Worm (Caenorhabditis elegans) whole organism, L3 larva: ENCODE measurements around the gene C25F9.8.

Experiments used
- aly-2 ChIP-seq: fragments of 150-350 bp; optimal IDR thresholded peaks from 2 replicates; lab custom pipeline; 2014; ENCODE audit warnings: missing biosample characterization, missing genetic modification characterization
- ama-1 ChIP-seq: fragments of 150-350 bp; optimal IDR thresholded peaks from 2 replicates; lab custom pipeline; 2018
- egl-5 ChIP-seq: fragments of 150-350 bp; optimal IDR thresholded peaks from 2 replicates; lab custom pipeline; 2017; ENCODE audit warnings: missing biosample characterization, missing genetic modification reagents, missing genetic modification characterization, inconsistent platforms
- elt-1 ChIP-seq: fragments of 150-350 bp; optimal IDR thresholded peaks from 2 replicates; lab custom pipeline; 2014; ENCODE audit warnings: missing biosample characterization, missing genetic modification characterization
- fkh-10 ChIP-seq: sonication (generic microtip); optimal IDR thresholded peaks from 2 replicates; lab custom pipeline; 2017; ENCODE audit warnings: missing biosample characterization, missing genetic modification reagents, missing genetic modification characterization
- fkh-2 ChIP-seq: fragments of 150-350 bp; optimal IDR thresholded peaks from 2 replicates; lab custom pipeline; 2014; ENCODE audit warnings: missing biosample characterization, missing genetic modification reagents, missing genetic modification characterization
- fos-1 ChIP-seq: fragments of 150-350 bp; optimal IDR thresholded peaks from 2 replicates; lab custom pipeline; 2014; ENCODE audit warnings: missing biosample characterization, missing genetic modification characterization
- lin-15B ChIP-seq: fragments of 150-350 bp; optimal IDR thresholded peaks from 2 replicates; lab custom pipeline; 2014; ENCODE audit warnings: missing biosample characterization, missing genetic modification characterization
- nhr-237 ChIP-seq: fragments of 150-350 bp; optimal IDR thresholded peaks from 2 replicates; lab custom pipeline; 2014; ENCODE audit warnings: missing biosample characterization, missing genetic modification characterization
- sea-2 ChIP-seq: fragments of 150-350 bp; sonication (generic microtip); optimal IDR thresholded peaks from 4 replicates; lab custom pipeline; 2014; ENCODE audit warnings: missing biosample characterization, missing genetic modification reagents, missing genetic modification characterization
- unc-62 ChIP-seq: fragments of 150-350 bp; sonication (generic microtip); optimal IDR thresholded peaks from 4 replicates; lab custom pipeline; 2014; ENCODE audit warnings: missing biosample characterization, missing genetic modification reagents, missing genetic modification characterization
- ztf-11 ChIP-seq: fragments of 150-350 bp; optimal IDR thresholded peaks from 2 replicates; lab custom pipeline; 2014; ENCODE audit warnings: missing biosample characterization, missing genetic modification characterization

DNA sequence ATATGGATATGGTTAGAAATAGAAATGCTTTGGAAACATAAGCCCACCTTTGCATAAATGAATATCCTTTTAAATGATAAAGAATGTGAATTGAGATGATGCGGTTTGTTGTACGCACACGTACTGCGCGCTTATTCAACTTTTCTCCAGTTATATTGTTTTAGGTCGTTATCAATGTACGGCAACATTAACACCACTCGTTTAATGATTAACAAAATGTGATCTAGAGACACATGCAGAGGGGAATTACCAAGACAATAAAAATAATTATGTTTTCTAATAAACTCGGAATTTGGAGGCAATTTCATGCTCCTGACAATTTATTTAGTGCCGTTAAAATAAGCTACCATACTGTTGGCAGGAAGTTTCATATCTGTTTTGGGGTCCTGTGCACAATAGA is 50.6 kb downstream of the C25F9.8 start, which contains the start of gene M04C3.1:
- TF ChIP-seq ztf-11 (tag; lab: Kevin White, UChicago) (no peak), lin-15B (tag; lab: Kevin White, UChicago) (no peak), aly-2 (tag; lab: Kevin White, UChicago) (no peak), fos-1 (tag; lab: Kevin White, UChicago) (no peak), unc-62 (GFP tag; lab: Kevin White, UChicago) (no peak), fkh-10 (GFP tag; lab: Kevin White, UChicago) (no peak), egl-5 (tag; lab: Kevin White, UChicago) (no peak), nhr-237 (no peak), sea-2 (no peak), fkh-2 (no peak), elt-1 (no peak), ama-1 (no peak)
